Worm (Caenorhabditis elegans): ENCODE data around the gene ZK105.5.

- TF ChIP-seq sptf-1 (tag; optimal IDR thresholded peaks at IDR 0.05), result no peak
- TF ChIP-seq unc-62 (GFP tag; optimal IDR thresholded peaks at IDR 0.05), result no peak
- TF ChIP-seq C16A3.4 (tag; optimal IDR thresholded peaks at IDR 0.05), result no peak
- TF ChIP-seq fkh-10 (GFP tag; optimal IDR thresholded peaks at IDR 0.05), result no peak
- no peak for TF ChIP-seq skn-1 (tag; optimal IDR thresholded peaks at IDR 0.05)
- TF ChIP-seq pqm-1 (tag; optimal IDR thresholded peaks at IDR 0.05), result no peak
- no peak for TF ChIP-seq snpc-4 (tag; optimal IDR thresholded peaks at IDR 0.05)
- TF ChIP-seq fkh-4 (tag; optimal IDR thresholded peaks at IDR 0.05; ENCODE audit: borderline replicate concordance), result no peak
- TF ChIP-seq fos-1 (tag; optimal IDR thresholded peaks at IDR 0.05), result no peak
- TF ChIP-seq nhr-76 (tag; optimal IDR thresholded peaks at IDR 0.05), result no peak
- no peak for TF ChIP-seq alr-1 (tag; optimal IDR thresholded peaks at IDR 0.05; ENCODE audit: borderline replicate concordance)
Measured at ce11 chrV:7741918-7742317, 24.4 kb upstream of the ZK105.5 start.
